Worm (Caenorhabditis elegans) whole organism, L4 larva: Measurements from ENCODE around the gene spe-49.

Source experiments
- Y75B8A.6 ChIP-seq: fragments of 200-800 bp; sonication (Bioruptor generic); IDR thresholded peaks from 2 replicates; pipeline ENCODE4 v1.3.6; 2022; ENCODE audit warnings: missing genetic modification reagents, missing genetic modification characterization, missing compliant biosample characterization
- ZK337.2 ChIP-seq: fragments of 200-800 bp; sonication (Bioruptor generic); IDR thresholded peaks from 2 replicates; pipeline ENCODE4 v1.3.6; 2022; ENCODE audit warnings: missing genetic modification reagents, missing genetic modification characterization, missing compliant biosample characterization
- ZK546.5 ChIP-seq, 2 experiments: sonication (generic microtip); optimal IDR thresholded peaks; 2 replicates each; lab custom pipeline; 2017; ENCODE audit warnings: missing biosample characterization in 2 of 2, missing genetic modification characterization in 2 of 2
- aly-2 ChIP-seq: sonication (generic microtip); optimal IDR thresholded peaks from 2 replicates; lab custom pipeline; 2018; ENCODE audit warnings: missing biosample characterization, missing genetic modification characterization
- fkh-10 ChIP-seq: fragments of 150-350 bp; optimal IDR thresholded peaks from 2 replicates; lab custom pipeline; 2014; ENCODE audit warnings: missing biosample characterization, missing genetic modification reagents, missing genetic modification characterization
- lin-13 ChIP-seq: fragments of 150-350 bp; optimal IDR thresholded peaks from 2 replicates; lab custom pipeline; 2014; ENCODE audit warnings: missing biosample characterization, missing genetic modification reagents, missing genetic modification characterization
- lir-3 ChIP-seq: sonication (generic microtip); optimal IDR thresholded peaks from 2 replicates; lab custom pipeline; 2016; ENCODE audit warnings: mild to moderate bottlenecking, missing genetic modification characterization, missing compliant biosample characterization
- mep-1 ChIP-seq: fragments of 150-350 bp; sonication (generic microtip); optimal IDR thresholded peaks from 3 replicates; lab custom pipeline; 2014; ENCODE audit warnings: missing biosample characterization, missing genetic modification characterization
- nhr-10 ChIP-seq: fragments of 150-350 bp; optimal IDR thresholded peaks from 2 replicates; lab custom pipeline; 2014; ENCODE audit warnings: missing biosample characterization, missing genetic modification characterization
- nhr-77 ChIP-seq: fragments of 150-350 bp; optimal IDR thresholded peaks from 2 replicates; lab custom pipeline; 2014; ENCODE audit warnings: missing biosample characterization, missing genetic modification characterization
- snpc-1.2 ChIP-seq: fragments of 200-800 bp; sonication (Bioruptor generic); IDR thresholded peaks from 2 replicates; pipeline ENCODE4 v1.3.6; 2022; ENCODE audit warnings: missing genetic modification reagents, missing genetic modification characterization, missing compliant biosample characterization
- unc-62 ChIP-seq, 3 experiments: fragments of 150-350 bp in 1 of 3; sonication (generic microtip); optimal IDR thresholded peaks in 2 of 3; peaks in 1 of 3; 1 replicate in 1 of 3; 2 replicates in 2 of 3; lab custom pipeline; 2014 to 2017; ENCODE audit warnings: missing biosample characterization in 3 of 3, missing genetic modification characterization in 3 of 3, missing genetic modification reagents in 3 of 3, missing genotype in 1 of 3
- zag-1 ChIP-seq: fragments of 150-350 bp; optimal IDR thresholded peaks from 2 replicates; lab custom pipeline; 2014; ENCODE audit warnings: missing biosample characterization, missing genetic modification characterization

DNA sequence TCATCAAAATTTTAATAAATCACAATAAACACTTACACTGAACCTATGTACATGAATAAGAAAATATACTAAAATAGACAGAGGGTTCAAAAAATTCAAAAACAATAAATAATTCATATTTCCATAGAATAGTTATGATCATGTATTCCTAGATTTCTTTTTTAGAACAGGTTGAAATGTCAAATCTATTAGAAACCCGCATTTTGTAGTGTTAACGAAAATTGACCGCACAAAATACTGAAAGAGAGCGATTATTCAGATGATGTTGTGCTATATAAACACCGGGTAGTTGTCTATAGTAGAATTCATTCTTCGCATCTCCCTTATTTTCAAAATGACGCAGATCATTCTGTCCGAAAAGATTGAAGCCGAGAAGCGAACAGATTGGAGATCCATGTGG lies 50.4 kb downstream of the spe-49 start, which contains the start of gene T28C12.1:
- TF ChIP-seq ZK337.2 (no peak), zag-1 (tag; lab: Kevin White, UChicago) (no peak), nhr-10 (tag; lab: Kevin White, UChicago) (no peak), mep-1 (no peak), nhr-77 (tag; lab: Kevin White, UChicago) (no peak), ZK546.5 (tag; optimal IDR thresholded peaks at IDR 0.05; lab: Kevin White, UChicago) (no peak), snpc-1.2 (GFP tag; lab: Robert Waterston, UW) (no peak), fkh-10 (GFP tag; lab: Kevin White, UChicago) (no peak), lir-3 (no peak), aly-2 (tag; lab: Kevin White, UChicago) (no peak), Y75B8A.6 (no peak), lin-13 (no peak), unc-62 (GFP tag; optimal IDR thresholded peaks at IDR 0.05 in 1 of 2; lab: Kevin White, UChicago) (no peak), unc-62 (tag; optimal IDR thresholded peaks at IDR 0.05; lab: Kevin White, UChicago) (no peak)
